Worm (Caenorhabditis elegans): Measurements from ENCODE around the gene sop-2.

DNA sequence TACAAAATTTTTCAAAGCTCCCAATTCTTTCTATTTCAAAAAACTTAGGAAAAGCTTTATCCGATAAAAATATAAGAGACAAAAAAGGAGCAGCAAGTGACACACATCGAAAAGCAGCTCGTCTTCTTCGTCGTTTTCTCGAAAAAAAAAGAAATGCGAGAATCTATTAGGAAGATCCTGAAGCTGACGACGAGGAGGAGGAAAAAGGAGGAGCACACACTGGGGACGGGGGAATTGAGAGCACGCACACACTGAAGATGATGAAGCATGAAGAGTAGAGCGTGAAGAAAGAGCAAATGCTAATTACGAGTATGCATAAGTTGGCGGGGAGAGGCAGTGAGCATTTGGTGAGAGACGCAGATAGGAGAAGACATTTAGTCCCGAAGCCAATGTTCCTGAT lies 34.2 kb downstream of the sop-2 start:
- TF ChIP-seq ztf-1 (GFP tag; conservative IDR thresholded peaks at IDR 0.05) (no peak), unc-55 (GFP tag; optimal IDR thresholded peaks at IDR 0.05) (peak; percentile 25)

All from whole organism, L2 larva.